Worm (Caenorhabditis elegans) whole organism, L3 larva: ENCODE measurements around the gene Y53F4B.12.
A peak's percentile ranks its signal among the peaks of the same experiment; 100 is the strongest.

ENCODE experiments used
- R02D3.7 ChIP-seq: fragments of 150-350 bp; optimal IDR thresholded peaks from 2 replicates; lab custom pipeline; 2014; ENCODE audit warnings: missing biosample characterization, missing genetic modification characterization
- ZK546.5 ChIP-seq: sonication (generic microtip); optimal IDR thresholded peaks from 2 replicates; lab custom pipeline; 2017; ENCODE audit warnings: missing biosample characterization, missing genetic modification characterization
- aly-2 ChIP-seq: fragments of 150-350 bp; optimal IDR thresholded peaks from 2 replicates; lab custom pipeline; 2014; ENCODE audit warnings: missing biosample characterization, missing genetic modification characterization
- ama-1 ChIP-seq: fragments of 150-350 bp; optimal IDR thresholded peaks from 2 replicates; lab custom pipeline; 2018
- ceh-16 ChIP-seq: sonication (generic microtip); optimal IDR thresholded peaks from 2 replicates; lab custom pipeline; 2017; ENCODE audit warnings: missing biosample characterization, missing genetic modification characterization
- ceh-28 ChIP-seq: fragments of 150-350 bp; optimal IDR thresholded peaks from 2 replicates; lab custom pipeline; 2014; ENCODE audit warnings: missing biosample characterization, missing genetic modification reagents, missing genetic modification characterization
- ceh-82 ChIP-seq: fragments of 150-350 bp; optimal IDR thresholded peaks from 2 replicates; lab custom pipeline; 2014; ENCODE audit warnings: missing biosample characterization, missing genetic modification characterization
- ceh-9 ChIP-seq: sonication (generic microtip); optimal IDR thresholded peaks from 2 replicates; lab custom pipeline; 2018; ENCODE audit warnings: missing biosample characterization, missing genetic modification characterization
- daf-12 ChIP-seq: fragments of 150-350 bp; optimal IDR thresholded peaks from 2 replicates; lab custom pipeline; 2014; ENCODE audit warnings: missing biosample characterization, missing genetic modification reagents, missing genetic modification characterization
- egl-27 ChIP-seq: sonication (generic microtip); optimal IDR thresholded peaks from 4 replicates; lab custom pipeline; 2017; ENCODE audit warnings: missing biosample characterization, missing genetic modification reagents, missing genetic modification characterization
- egl-5 ChIP-seq: fragments of 150-350 bp; optimal IDR thresholded peaks from 2 replicates; lab custom pipeline; 2017; ENCODE audit warnings: missing biosample characterization, missing genetic modification reagents, missing genetic modification characterization, inconsistent platforms
- elt-1 ChIP-seq: fragments of 150-350 bp; optimal IDR thresholded peaks from 2 replicates; lab custom pipeline; 2014; ENCODE audit warnings: missing biosample characterization, missing genetic modification characterization
- elt-2 ChIP-seq: sonication (generic microtip); optimal IDR thresholded peaks from 2 replicates; lab custom pipeline; 2016; ENCODE audit warnings: missing genetic modification reagents, mild to moderate bottlenecking, missing genetic modification characterization, missing compliant biosample characterization
- elt-3 ChIP-seq, 3 experiments: fragments of 150-350 bp in 1 of 3; sonication (generic microtip) in 2 of 3; optimal IDR thresholded peaks; 2 replicates in 2 of 3; 4 replicates in 1 of 3; lab custom pipeline; 2014 to 2017; ENCODE audit warnings: missing biosample characterization in 3 of 3, missing genetic modification characterization in 3 of 3
- eor-1 ChIP-seq, 2 experiments: fragments of 150-350 bp; optimal IDR thresholded peaks; 2 replicates each; lab custom pipeline; 2014 to 2018; ENCODE audit warnings: missing biosample characterization in 2 of 2, missing genetic modification characterization in 2 of 2
- fkh-10 ChIP-seq: sonication (generic microtip); optimal IDR thresholded peaks from 2 replicates; lab custom pipeline; 2017; ENCODE audit warnings: missing biosample characterization, missing genetic modification reagents, missing genetic modification characterization
- fos-1 ChIP-seq: fragments of 150-350 bp; optimal IDR thresholded peaks from 2 replicates; lab custom pipeline; 2014; ENCODE audit warnings: missing biosample characterization, missing genetic modification characterization
- hmg-11 ChIP-seq: sonication (generic microtip); optimal IDR thresholded peaks from 2 replicates; lab custom pipeline; 2016; ENCODE audit warnings: missing genetic modification characterization, missing compliant biosample characterization
- jun-1 ChIP-seq: fragments of 150-350 bp; optimal IDR thresholded peaks from 2 replicates; lab custom pipeline; 2014; ENCODE audit warnings: missing biosample characterization, missing genetic modification reagents, missing genetic modification characterization
- lin-15B ChIP-seq: fragments of 150-350 bp; optimal IDR thresholded peaks from 2 replicates; lab custom pipeline; 2014; ENCODE audit warnings: missing biosample characterization, missing genetic modification characterization
- lin-39 ChIP-seq: fragments of 150-350 bp; optimal IDR thresholded peaks from 2 replicates; lab custom pipeline; 2018; ENCODE audit warnings: missing biosample characterization, missing genetic modification reagents, missing genetic modification characterization
- lsy-12 ChIP-seq: sonication (generic microtip); optimal IDR thresholded peaks from 2 replicates; lab custom pipeline; 2016; ENCODE audit warnings: mild to moderate bottlenecking, missing genetic modification characterization, missing compliant biosample characterization
- mdl-1 ChIP-seq: fragments of 150-350 bp; optimal IDR thresholded peaks from 2 replicates; lab custom pipeline; 2014; ENCODE audit warnings: missing biosample characterization, missing genetic modification characterization
- mml-1 ChIP-seq: fragments of 150-350 bp; sonication (generic microtip); optimal IDR thresholded peaks from 3 replicates; lab custom pipeline; 2014; ENCODE audit warnings: missing biosample characterization, missing genetic modification characterization
- nfya-1 ChIP-seq: sonication (generic microtip); optimal IDR thresholded peaks from 2 replicates; lab custom pipeline; 2017; ENCODE audit warnings: missing genetic modification characterization, mild to moderate bottlenecking, missing compliant biosample characterization, antibody characterized with exemption, moderate library complexity; ENCODE audit not compliant: insufficient read depth
- nhr-11 ChIP-seq: fragments of 150-350 bp; optimal IDR thresholded peaks from 2 replicates; lab custom pipeline; 2014; ENCODE audit warnings: missing biosample characterization, missing genetic modification characterization
- nhr-12 ChIP-seq: fragments of 150-350 bp; optimal IDR thresholded peaks from 2 replicates; lab custom pipeline; 2014; ENCODE audit warnings: missing biosample characterization, missing genetic modification characterization
- nhr-23 ChIP-seq: fragments of 150-350 bp; optimal IDR thresholded peaks from 2 replicates; lab custom pipeline; 2014; ENCODE audit warnings: missing biosample characterization, missing genetic modification reagents, missing genetic modification characterization
- nhr-237 ChIP-seq: fragments of 150-350 bp; optimal IDR thresholded peaks from 2 replicates; lab custom pipeline; 2014; ENCODE audit warnings: missing biosample characterization, missing genetic modification characterization
- nhr-25 ChIP-seq: sonication (generic microtip); optimal IDR thresholded peaks from 2 replicates; lab custom pipeline; 2017; ENCODE audit warnings: missing biosample characterization, missing genetic modification characterization
- nhr-28 ChIP-seq: fragments of 150-350 bp; optimal IDR thresholded peaks from 2 replicates; lab custom pipeline; 2014; ENCODE audit warnings: missing biosample characterization, missing genetic modification characterization
- nhr-67 ChIP-seq: fragments of 150-350 bp; optimal IDR thresholded peaks from 2 replicates; lab custom pipeline; 2014; ENCODE audit warnings: missing biosample characterization, missing genetic modification characterization
- nhr-76 ChIP-seq: fragments of 150-350 bp; sonication (generic microtip); optimal IDR thresholded peaks from 5 replicates; lab custom pipeline; 2014; ENCODE audit warnings: missing biosample characterization, missing genetic modification characterization
- nhr-77 ChIP-seq: fragments of 150-350 bp; optimal IDR thresholded peaks from 2 replicates; lab custom pipeline; 2014; ENCODE audit warnings: missing biosample characterization, missing genetic modification characterization
- pha-4 ChIP-seq: fragments of 150-350 bp; optimal IDR thresholded peaks from 2 replicates; lab custom pipeline; 2014; ENCODE audit warnings: missing biosample characterization, missing genetic modification reagents, missing genetic modification characterization
- pqm-1 ChIP-seq: fragments of 150-350 bp; optimal IDR thresholded peaks from 2 replicates; lab custom pipeline; 2017; ENCODE audit warnings: missing biosample characterization, missing genetic modification characterization, inconsistent platforms
- sea-2 ChIP-seq: fragments of 150-350 bp; sonication (generic microtip); optimal IDR thresholded peaks from 4 replicates; lab custom pipeline; 2014; ENCODE audit warnings: missing biosample characterization, missing genetic modification reagents, missing genetic modification characterization
- skn-1 ChIP-seq: fragments of 150-350 bp; optimal IDR thresholded peaks from 2 replicates; lab custom pipeline; 2014; ENCODE audit warnings: missing biosample characterization, missing genetic modification characterization
- snpc-4 ChIP-seq: fragments of 150-350 bp; optimal IDR thresholded peaks from 2 replicates; lab custom pipeline; 2014; ENCODE audit warnings: missing biosample characterization, missing genetic modification characterization
- tbx-2 ChIP-seq: sonication (generic microtip); optimal IDR thresholded peaks from 2 replicates; lab custom pipeline; 2016; ENCODE audit warnings: mild to moderate bottlenecking, missing genetic modification characterization, missing compliant biosample characterization
- unc-39 ChIP-seq: sonication (generic microtip); optimal IDR thresholded peaks from 4 replicates; lab custom pipeline; 2017; ENCODE audit warnings: missing biosample characterization, missing genetic modification characterization
- unc-62 ChIP-seq: fragments of 150-350 bp; sonication (generic microtip); optimal IDR thresholded peaks from 4 replicates; lab custom pipeline; 2014; ENCODE audit warnings: missing biosample characterization, missing genetic modification reagents, missing genetic modification characterization
- zag-1 ChIP-seq: fragments of 150-350 bp; optimal IDR thresholded peaks from 2 replicates; lab custom pipeline; 2014; ENCODE audit warnings: missing biosample characterization, missing genetic modification characterization
- ztf-11 ChIP-seq: fragments of 150-350 bp; optimal IDR thresholded peaks from 2 replicates; lab custom pipeline; 2014; ENCODE audit warnings: missing biosample characterization, missing genetic modification characterization
- ztf-4 ChIP-seq: fragments of 150-350 bp; optimal IDR thresholded peaks from 2 replicates; lab custom pipeline; 2014; ENCODE audit warnings: missing biosample characterization, missing genetic modification characterization

Y53F4B.12 gene

ce11 chrII:15010366-15011235 is 8.4 kb upstream of the Y53F4B.12 start, which contains the start of the genes Y53F4B.9 and Y53F4B.11:
Y53F4B.9 (minus strand) TSS chrII:15010416.
Y53F4B.11 (plus strand) TSS chrII:15010748.
- no peak for TF ChIP-seq nhr-12 (tag; lab: Kevin White, UChicago)
- TF ChIP-seq lsy-12 (tag; lab: Kevin White, UChicago): peak; percentile 26
- TF ChIP-seq unc-39 (tag; lab: Kevin White, UChicago): no peak
- peak; percentile 31 for TF ChIP-seq skn-1 (tag; lab: Kevin White, UChicago)
- peak; percentile 61 for TF ChIP-seq nhr-77 (tag; lab: Kevin White, UChicago)
- TF ChIP-seq hmg-11 (tag; lab: Kevin White, UChicago): peak; percentile 45
- peak; percentile 16 for TF ChIP-seq ama-1 (lab: Kevin White, UChicago)
- TF ChIP-seq ceh-28 (tag; lab: Kevin White, UChicago): peak; percentile 59
- TF ChIP-seq ztf-11 (tag; lab: Kevin White, UChicago): no peak
- peak; percentile 59 for TF ChIP-seq nhr-25 (tag; lab: Kevin White, UChicago)
- no peak for TF ChIP-seq zag-1
- TF ChIP-seq nhr-237 (tag; lab: Kevin White, UChicago): no peak
- TF ChIP-seq jun-1 (tag; lab: Kevin White, UChicago): peak; percentile 42
- TF ChIP-seq pqm-1 (tag; lab: Kevin White, UChicago): peak; percentile 44
- TF ChIP-seq fos-1 (tag; lab: Kevin White, UChicago): no peak
- no peak for TF ChIP-seq nhr-67 (tag; lab: Kevin White, UChicago)
- TF ChIP-seq aly-2: no peak
- TF ChIP-seq snpc-4: peak; percentile 85
- peak; percentile 77 for TF ChIP-seq lin-39 (tag; lab: Kevin White, UChicago)
- TF ChIP-seq ZK546.5 (tag; lab: Kevin White, UChicago): no peak
- peak; percentile 18 for TF ChIP-seq elt-2 (tag; lab: Kevin White, UChicago)
- TF ChIP-seq nhr-76 (tag; lab: Kevin White, UChicago): no peak
- no peak for TF ChIP-seq ztf-4 (tag; lab: Kevin White, UChicago)
- peak; percentile 88 for TF ChIP-seq nfya-1
- TF ChIP-seq nhr-28: no peak
- peak; percentile 73 for TF ChIP-seq nhr-23 (tag; lab: Kevin White, UChicago)
- no peak for TF ChIP-seq elt-1 (tag; lab: Kevin White, UChicago)
- TF ChIP-seq R02D3.7 (tag; lab: Kevin White, UChicago): peak; percentile 62
- TF ChIP-seq mml-1 (tag; lab: Kevin White, UChicago): no peak
- no peak for TF ChIP-seq daf-12 (tag; lab: Kevin White, UChicago)
- peak; percentile 55 for TF ChIP-seq egl-5 (tag; lab: Kevin White, UChicago)
- TF ChIP-seq ceh-82 (tag; lab: Kevin White, UChicago): peak; percentile 47
- TF ChIP-seq pha-4: peak; percentile 88
- peak; percentile 93 for TF ChIP-seq lin-15B (tag; lab: Kevin White, UChicago)
- TF ChIP-seq tbx-2: no peak
- no peak for TF ChIP-seq sea-2 (GFP tag; lab: Kevin White, UChicago)
- TF ChIP-seq fkh-10 (GFP tag; lab: Kevin White, UChicago): no peak
- no peak for TF ChIP-seq unc-62
- TF ChIP-seq nhr-11: no peak
- TF ChIP-seq eor-1 (tag; optimal IDR thresholded peaks at IDR 0.05; lab: Kevin White, UChicago): no peak

ce11 chrII:15014380-15014779 is 4.6 kb upstream of the Y53F4B.12 start, which contains the start of gene Y53F4B.51:
Y53F4B.51 (minus strand) TSS chrII:15014442.
- TF ChIP-seq ceh-28 (tag; lab: Kevin White, UChicago) (no peak), ceh-9 (no peak), nhr-77 (tag; lab: Kevin White, UChicago) (no peak), skn-1 (tag; lab: Kevin White, UChicago) (no peak), ceh-16 (tag; lab: Kevin White, UChicago) (no peak), mdl-1 (tag; lab: Kevin White, UChicago) (no peak), lin-39 (tag; lab: Kevin White, UChicago) (no peak), egl-27 (no peak), nhr-25 (tag; lab: Kevin White, UChicago) (no peak), elt-3 (tag; optimal IDR thresholded peaks at IDR 0.05; lab: Kevin White, UChicago) (no peak)
